Fruit fly (Drosophila melanogaster) whole organism, embryonic: Measurements from ENCODE around the gene ATPsynG.

Experiments used
- Antp ChIP-seq: fragments of 200-800 bp; sonication (Bioruptor generic); optimal IDR thresholded peaks from 3 replicates; lab custom pipeline; 2016; ENCODE audit warnings: missing biosample characterization, missing genetic modification characterization
- Atf3 ChIP-seq: fragments of 200-800 bp; sonication (Bioruptor generic); optimal IDR thresholded peaks from 3 replicates; lab custom pipeline; 2016; ENCODE audit warnings: missing biosample characterization, missing genetic modification characterization
- BEAF-32 ChIP-seq: fragments of 200-800 bp; sonication (Bioruptor generic); optimal IDR thresholded peaks from 3 replicates; lab custom pipeline; 2017; ENCODE audit warnings: missing biosample characterization, missing genetic modification characterization, mild to moderate bottlenecking, moderate library complexity, missing genetic modification reagents
- CG10274 ChIP-seq: fragments of 200-800 bp; sonication (Bioruptor generic); optimal IDR thresholded peaks from 3 replicates; lab custom pipeline; 2017; ENCODE audit warnings: missing biosample characterization, mild to moderate bottlenecking, missing genetic modification characterization
- CG10654 ChIP-seq: fragments of 200-800 bp; sonication (Bioruptor generic); optimal IDR thresholded peaks from 2 replicates; lab custom pipeline; 2016; ENCODE audit warnings: missing biosample characterization, missing genetic modification characterization
- CG11093 ChIP-seq: fragments of 200-800 bp; sonication (Bioruptor generic); IDR thresholded peaks from 3 replicates; pipeline ENCODE4 v1.3.6; 2022; ENCODE audit warnings: missing biosample characterization, missing genetic modification characterization
- CG12155 ChIP-seq: fragments of 200-800 bp; sonication (Bioruptor generic); optimal IDR thresholded peaks from 3 replicates; lab custom pipeline; 2016; ENCODE audit warnings: missing biosample characterization, missing genetic modification characterization
- CG15601 ChIP-seq: fragments of 200-800 bp; sonication (Bioruptor generic); optimal IDR thresholded peaks from 3 replicates; lab custom pipeline; 2019; ENCODE audit warnings: missing biosample characterization, mild to moderate bottlenecking, missing genetic modification characterization, moderate library complexity
- CG2120 ChIP-seq: fragments of 200-800 bp; sonication (Bioruptor generic); optimal IDR thresholded peaks from 3 replicates; lab custom pipeline; 2016; ENCODE audit warnings: missing biosample characterization, missing genetic modification characterization
- CG3065 ChIP-seq: fragments of 200-800 bp; sonication (Bioruptor generic); optimal IDR thresholded peaks from 2 replicates; lab custom pipeline; 2016; ENCODE audit warnings: missing biosample characterization, missing genetic modification characterization
- CG33557 ChIP-seq: fragments of 200-800 bp; sonication (Bioruptor generic); optimal IDR thresholded peaks from 2 replicates; lab custom pipeline; 2019; ENCODE audit warnings: missing biosample characterization, mild to moderate bottlenecking, missing genetic modification characterization, moderate library complexity
- CG3726 ChIP-seq: fragments of 200-800 bp; sonication (Bioruptor generic); IDR thresholded peaks from 3 replicates; pipeline ENCODE4, ENCODE4 v1.3.6; 2022; ENCODE audit warnings: missing biosample characterization, missing genetic modification characterization
- CG3838 ChIP-seq: fragments of 200-800 bp; sonication (Bioruptor generic); optimal IDR thresholded peaks from 3 replicates; lab custom pipeline; 2016; ENCODE audit warnings: missing biosample characterization, missing genetic modification characterization
- CG3995 ChIP-seq: fragments of 200-800 bp; sonication (Bioruptor generic); optimal IDR thresholded peaks from 3 replicates; lab custom pipeline; 2016; ENCODE audit warnings: missing biosample characterization, missing genetic modification characterization
- CG43689 ChIP-seq: fragments of 200-800 bp; sonication (Bioruptor generic); IDR thresholded peaks from 2 replicates; pipeline ENCODE4 v1.3.6; 2022; ENCODE audit warnings: missing biosample characterization, missing genetic modification characterization
- CG7928 ChIP-seq: fragments of 200-800 bp; sonication (Bioruptor generic); optimal IDR thresholded peaks from 2 replicates; lab custom pipeline; 2017; ENCODE audit warnings: missing biosample characterization, mild to moderate bottlenecking, missing genetic modification characterization
- CG8388 ChIP-seq: fragments of 200-800 bp; sonication (Bioruptor generic); optimal IDR thresholded peaks from 2 replicates; lab custom pipeline; 2019; ENCODE audit warnings: missing biosample characterization, mild to moderate bottlenecking, missing genetic modification characterization, moderate library complexity
- CG8924 ChIP-seq: fragments of 200-800 bp; optimal IDR thresholded peaks from 3 replicates; lab custom pipeline; 2019; ENCODE audit warnings: missing biosample characterization, mild to moderate bottlenecking, missing genetic modification characterization, moderate library complexity
- CG9876 ChIP-seq: fragments of 200-800 bp; sonication (Bioruptor generic); optimal IDR thresholded peaks from 2 replicates; lab custom pipeline; 2016; ENCODE audit warnings: missing biosample characterization, missing genetic modification characterization
- D19A ChIP-seq: fragments of 200-800 bp; optimal IDR thresholded peaks from 3 replicates; lab custom pipeline; 2019; ENCODE audit warnings: missing biosample characterization, mild to moderate bottlenecking, missing genetic modification characterization, moderate library complexity
- Dek ChIP-seq: fragments of 200-800 bp; sonication (Bioruptor generic); optimal IDR thresholded peaks from 3 replicates; lab custom pipeline; 2019; ENCODE audit warnings: missing biosample characterization, mild to moderate bottlenecking, missing genetic modification characterization, moderate library complexity
- Dll ChIP-seq: fragments of 200-800 bp; sonication (Bioruptor generic); IDR thresholded peaks from 4 replicates; pipeline ENCODE4 v1.3.6; 2022; ENCODE audit warnings: missing biosample characterization, missing genetic modification characterization; ENCODE audit not compliant: partially characterized antibody
- Gsc ChIP-seq: fragments of 200-800 bp; sonication (Bioruptor generic); IDR thresholded peaks from 2 replicates; pipeline ENCODE4 v1.3.6; 2022; ENCODE audit warnings: missing biosample characterization, missing genetic modification characterization
- H2.0 ChIP-seq: fragments of 200-800 bp; sonication (Bioruptor generic); IDR thresholded peaks from 2 replicates; pipeline ENCODE4 v1.3.6; 2022; ENCODE audit warnings: missing biosample characterization, missing genetic modification characterization
- Hr51 ChIP-seq, 2 experiments: fragments of 200-800 bp; sonication (Bioruptor generic); optimal IDR thresholded peaks; 2 replicates in 1 of 2; 3 replicates in 1 of 2; lab custom pipeline; 2016 to 2018; ENCODE audit warnings: missing biosample characterization in 2 of 2, missing genetic modification characterization in 2 of 2, mild to moderate bottlenecking in 1 of 2, moderate library complexity in 1 of 2
- Max ChIP-seq: fragments of 200-800 bp; sonication (Bioruptor generic); optimal IDR thresholded peaks from 2 replicates; lab custom pipeline; 2016; ENCODE audit warnings: missing biosample characterization, mild to moderate bottlenecking, missing genetic modification characterization
- Myb ChIP-seq: fragments of 200-800 bp; sonication (Bioruptor generic); optimal IDR thresholded peaks from 2 replicates; lab custom pipeline; 2016; ENCODE audit warnings: missing biosample characterization, missing genetic modification characterization
- Nf-YB ChIP-seq: fragments of 200-800 bp; sonication (Bioruptor generic); optimal IDR thresholded peaks from 3 replicates; lab custom pipeline; 2019; ENCODE audit warnings: missing biosample characterization, mild to moderate bottlenecking, missing genetic modification characterization, moderate library complexity
- Oaz ChIP-seq: fragments of 200-800 bp; sonication (Bioruptor generic); IDR thresholded peaks from 2 replicates; pipeline ENCODE4 v1.3.6; 2022; ENCODE audit warnings: missing biosample characterization, missing genetic modification characterization
- Sox102F ChIP-seq: fragments of 200-800 bp; sonication (Bioruptor generic); optimal IDR thresholded peaks from 2 replicates; lab custom pipeline; 2018; ENCODE audit warnings: missing biosample characterization, mild to moderate bottlenecking, missing genetic modification characterization, moderate library complexity
- Trl ChIP-seq, 3 experiments: fragments of >200 bp in 2 of 3; fragments of 200-800 bp in 1 of 3; sonication (Bioruptor generic) in 1 of 3; optimal IDR thresholded peaks; 2 replicates in 1 of 3; 3 replicates in 2 of 3; lab custom pipeline; 2016 to 2017; ENCODE audit warnings: missing biosample characterization in 1 of 3, missing genetic modification characterization in 1 of 3
- Xbp1 ChIP-seq: fragments of 200-800 bp; sonication (Bioruptor generic); optimal IDR thresholded peaks from 3 replicates; lab custom pipeline; 2016; ENCODE audit warnings: missing biosample characterization, mild to moderate bottlenecking, missing genetic modification characterization
- bowl ChIP-seq: fragments of 200-800 bp; sonication (Bioruptor generic); IDR thresholded peaks from 2 replicates; pipeline ENCODE4 v1.3.6; 2022; ENCODE audit warnings: missing biosample characterization, missing genetic modification characterization
- bsh ChIP-seq, 2 experiments: fragments of 200-800 bp; sonication (Bioruptor generic); optimal IDR thresholded peaks; 2 replicates each; lab custom pipeline; 2017 to 2018; ENCODE audit warnings: mild to moderate bottlenecking in 2 of 2, missing biosample characterization in 2 of 2, missing genetic modification characterization in 2 of 2, moderate library complexity in 1 of 2
- chinmo ChIP-seq: fragments of 200-800 bp; sonication (Bioruptor generic); IDR thresholded peaks from 4 replicates; pipeline ENCODE4 v1.3.6; 2022; ENCODE audit warnings: missing biosample characterization, missing genetic modification characterization; ENCODE audit not compliant: partially characterized antibody
- croc ChIP-seq: fragments of 200-800 bp; sonication (Bioruptor generic); conservative IDR thresholded peaks from 3 replicates; pipeline ENCODE4 v1.3.6; 2022; ENCODE audit warnings: missing biosample characterization, missing genetic modification characterization
- cwo ChIP-seq: fragments of 200-800 bp; sonication (Bioruptor generic); optimal IDR thresholded peaks from 3 replicates; lab custom pipeline; 2017; ENCODE audit warnings: missing biosample characterization, missing genetic modification characterization, mild to moderate bottlenecking, moderate library complexity, missing genetic modification reagents
- dmrt11E ChIP-seq: fragments of 200-800 bp; sonication (Bioruptor generic); optimal IDR thresholded peaks from 3 replicates; lab custom pipeline; 2018; ENCODE audit warnings: missing biosample characterization, mild to moderate bottlenecking, missing genetic modification characterization, moderate library complexity
- dysf ChIP-seq: fragments of 200-800 bp; sonication (Bioruptor generic); IDR thresholded peaks from 3 replicates; pipeline ENCODE4 v1.3.6; 2022; ENCODE audit warnings: missing biosample characterization, missing genetic modification characterization
- hbn ChIP-seq: fragments of 200-800 bp; sonication (Bioruptor generic); IDR thresholded peaks from 2 replicates; pipeline ENCODE4 v1.3.6; 2022; ENCODE audit warnings: missing biosample characterization, missing genetic modification characterization; ENCODE audit not compliant: partially characterized antibody
- her ChIP-seq: fragments of 200-800 bp; sonication (Bioruptor generic); optimal IDR thresholded peaks from 2 replicates; lab custom pipeline; 2016; ENCODE audit warnings: missing biosample characterization, missing genetic modification characterization
- hth ChIP-seq: fragments of >200 bp; optimal IDR thresholded peaks from 2 replicates; lab custom pipeline; 2017; ENCODE audit warnings: inconsistent platforms
- ind ChIP-seq: fragments of 200-800 bp; sonication (Bioruptor generic); optimal IDR thresholded peaks from 3 replicates; lab custom pipeline; 2016; ENCODE audit warnings: missing biosample characterization, missing genetic modification characterization
- lab ChIP-seq: fragments of 200-800 bp; sonication (Bioruptor generic); optimal IDR thresholded peaks from 3 replicates; lab custom pipeline; 2017; ENCODE audit warnings: missing biosample characterization, missing genetic modification characterization, mild to moderate bottlenecking, moderate library complexity, missing genetic modification reagents
- pum ChIP-seq: fragments of 200-800 bp; sonication (Bioruptor generic); optimal IDR thresholded peaks from 2 replicates; lab custom pipeline; 2016; ENCODE audit warnings: missing biosample characterization, missing genetic modification characterization
- sug ChIP-seq: fragments of 200-800 bp; optimal IDR thresholded peaks from 2 replicates; lab custom pipeline; 2019; ENCODE audit warnings: missing biosample characterization, mild to moderate bottlenecking, missing genetic modification characterization, moderate library complexity
- tgo ChIP-seq: fragments of 200-800 bp; sonication (Bioruptor generic); IDR thresholded peaks from 3 replicates; pipeline ENCODE4 v1.3.6; 2022; ENCODE audit warnings: missing biosample characterization, missing genetic modification characterization
- trem ChIP-seq: fragments of 200-800 bp; optimal IDR thresholded peaks from 3 replicates; lab custom pipeline; 2019; ENCODE audit warnings: missing biosample characterization, mild to moderate bottlenecking, missing genetic modification characterization, moderate library complexity
- twi ChIP-seq: fragments of 200-800 bp; optimal IDR thresholded peaks from 2 replicates; lab custom pipeline; 2019; ENCODE audit warnings: missing biosample characterization, mild to moderate bottlenecking, missing genetic modification characterization, moderate library complexity
- zen ChIP-seq: fragments of 200-800 bp; sonication (Bioruptor generic); optimal IDR thresholded peaks from 3 replicates; lab custom pipeline; 2018; ENCODE audit warnings: missing biosample characterization, mild to moderate bottlenecking, missing genetic modification characterization, moderate library complexity

Gene ATPsynG

DNA sequence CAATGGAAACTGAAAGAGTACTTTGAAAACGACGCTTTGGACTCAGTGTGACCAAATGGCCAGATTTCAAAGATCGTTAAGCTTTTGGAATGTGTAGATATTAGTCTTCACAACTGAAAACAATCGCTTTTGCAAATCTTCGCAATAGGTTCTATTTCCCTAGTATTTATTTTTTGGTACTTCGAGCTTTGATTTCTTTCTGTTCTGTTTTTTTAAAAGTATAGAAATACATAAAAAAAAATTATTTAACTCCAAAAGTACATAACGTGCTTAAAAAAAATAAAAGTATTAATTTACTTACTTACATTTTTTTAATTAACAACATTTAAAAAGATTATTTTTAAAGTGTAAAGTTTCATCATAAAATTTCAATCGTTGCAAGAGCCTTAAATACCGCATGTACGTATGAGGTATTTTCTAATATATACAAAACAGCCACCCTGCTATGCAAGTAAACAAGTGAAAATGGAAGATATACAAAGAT lies 11.2 kb upstream of the ATPsynG start, which contains the start of the genes piwi and CG12253 (continued):
- TF ChIP-seq hth (no peak), CG11093 (GFP tag; lab: Robert Waterston, UW) (no peak), Antp (GFP tag; lab: Kevin White, UChicago) (peak; percentile 7), CG3838 (peak; percentile 35), CG43689 (GFP tag; lab: Robert Waterston, UW) (peak; percentile 62; the same call in 1 of the 2 replicates), Xbp1 (GFP tag; lab: Kevin White, UChicago) (peak; percentile 83), Nf-YB (peak; percentile 70), dmrt11E (tag; lab: Kevin White, UChicago) (peak; percentile 90), BEAF-32 (GFP tag; lab: Kevin White, UChicago) (peak; percentile 34), CG33557 (GFP tag; lab: Kevin White, UChicago) (no peak), trem (tag; lab: Kevin White, UChicago) (peak; percentile 44), dysf (peak; percentile 89), Myb (GFP tag; lab: Kevin White, UChicago) (peak; percentile 34), her (GFP tag; lab: Kevin White, UChicago) (no peak), Sox102F (GFP tag; lab: Kevin White, UChicago) (peak; percentile 93), CG3995 (no peak), lab (no peak), CG12155 (GFP tag; lab: Kevin White, UChicago) (peak; percentile 69), Hr51 (GFP tag; optimal IDR thresholded peaks at IDR 0.05; lab: Kevin White, UChicago) (peak in 1 of 2 experiments; percentile 28), chinmo (GFP tag; lab: Robert Waterston, UW) (no peak), CG8924 (tag; lab: Kevin White, UChicago) (peak; percentile 89), Oaz (0 out of 2 replicates have a peak, but pooled peaks have one; percentile 39), D19A (tag; lab: Kevin White, UChicago) (peak; percentile 70), CG7928 (GFP tag; lab: Kevin White, UChicago) (peak; percentile 1), pum (peak; percentile 28), Gsc (GFP tag; lab: Robert Waterston, UW) (no peak), sug (tag; lab: Kevin White, UChicago) (peak; percentile 56), tgo (GFP tag; lab: Robert Waterston, UW) (peak; percentile 91), zen (tag; lab: Kevin White, UChicago) (peak; percentile 33), CG8388 (GFP tag; lab: Kevin White, UChicago) (peak; percentile 87), bsh (GFP tag; optimal IDR thresholded peaks at IDR 0.05; lab: Kevin White, UChicago) (peak in 1 of 2 experiments; percentile 85), Atf3 (peak; percentile 8), H2.0 (peak; percentile 70), CG15601 (peak; percentile 86), cwo (GFP tag; lab: Kevin White, UChicago) (no peak), CG2120 (peak; percentile 76), ind (peak; percentile 39), hbn (no peak), CG9876 (no peak), croc (GFP tag; lab: Robert Waterston, UW) (no peak), Dek (tag; lab: Kevin White, UChicago) (no peak), Max (GFP tag; lab: Kevin White, UChicago) (peak; percentile 38), Trl (optimal IDR thresholded peaks at IDR 0.05; lab: Kevin White, UChicago) (no peak), Trl (GFP tag; optimal IDR thresholded peaks at IDR 0.05; lab: Kevin White, UChicago) (peak; percentile 20), bowl (GFP tag; lab: Robert Waterston, UW) (no peak), Dll (GFP tag; lab: Robert Waterston, UW) (no peak), twi (tag; lab: Kevin White, UChicago) (peak; percentile 69), CG10654 (GFP tag; lab: Kevin White, UChicago) (peak; percentile 18), CG3726 (GFP tag; lab: Robert Waterston, UW) (no peak), CG10274 (GFP tag; lab: Kevin White, UChicago) (no peak), CG3065 (GFP tag; lab: Kevin White, UChicago) (peak; percentile 53)
